Fruit fly (Drosophila melanogaster) whole organism, adult: ENCODE measurements around the gene Rfk.

Experiments
- CG11617 ChIP-seq: fragments of 200-800 bp; sonication (Bioruptor generic); optimal IDR thresholded peaks from 2 replicates; lab custom pipeline; 2017; ENCODE audit warnings: mild to moderate bottlenecking, missing biosample characterization, missing genetic modification reagents, missing genetic modification characterization
- CG12768 ChIP-seq: fragments of 200-800 bp; sonication (Bioruptor generic); optimal IDR thresholded peaks from 2 replicates; lab custom pipeline; 2017; ENCODE audit warnings: missing biosample characterization, missing genetic modification characterization, mild to moderate bottlenecking, moderate library complexity, missing genetic modification reagents
- CG14711 ChIP-seq: fragments of 200-800 bp; sonication (Bioruptor generic); optimal IDR thresholded peaks from 2 replicates; lab custom pipeline; 2018; ENCODE audit warnings: missing biosample characterization, mild to moderate bottlenecking, missing genetic modification characterization, moderate library complexity
- CG1620 ChIP-seq: fragments of 200-800 bp; sonication (Bioruptor generic); optimal IDR thresholded peaks from 2 replicates; lab custom pipeline; 2016; ENCODE audit warnings: missing biosample characterization, missing genetic modification characterization
- CG33017 ChIP-seq: fragments of 200-800 bp; sonication (Bioruptor generic); optimal IDR thresholded peaks from 2 replicates; lab custom pipeline; 2018; ENCODE audit warnings: missing biosample characterization, mild to moderate bottlenecking, missing genetic modification characterization, moderate library complexity
- CG5204 ChIP-seq: fragments of 200-800 bp; sonication (Bioruptor generic); optimal IDR thresholded peaks from 2 replicates; lab custom pipeline; 2016; ENCODE audit warnings: missing biosample characterization, missing genetic modification characterization
- CG7045 ChIP-seq: fragments of 200-800 bp; sonication (Bioruptor generic); optimal IDR thresholded peaks from 2 replicates; lab custom pipeline; 2017; ENCODE audit warnings: missing biosample characterization, mild to moderate bottlenecking, missing genetic modification characterization
- CG7101 ChIP-seq: fragments of 200-800 bp; sonication (Bioruptor generic); optimal IDR thresholded peaks from 2 replicates; lab custom pipeline; 2018; ENCODE audit warnings: missing biosample characterization, mild to moderate bottlenecking, missing genetic modification characterization, moderate library complexity
- Clk ChIP-seq: fragments of 200-800 bp; sonication (Bioruptor generic); optimal IDR thresholded peaks from 2 replicates; lab custom pipeline; 2017; ENCODE audit warnings: missing biosample characterization, missing genetic modification characterization
- Crg-1 ChIP-seq: fragments of 200-800 bp; sonication (Bioruptor generic); optimal IDR thresholded peaks from 2 replicates; lab custom pipeline; 2016; ENCODE audit warnings: missing biosample characterization, missing genetic modification characterization
- Hr96 ChIP-seq: fragments of 200-800 bp; sonication (Bioruptor generic); optimal IDR thresholded peaks from 2 replicates; lab custom pipeline; 2016; ENCODE audit warnings: missing biosample characterization, missing genetic modification characterization
- Mnt ChIP-seq: fragments of 200-800 bp; sonication (Bioruptor generic); optimal IDR thresholded peaks from 2 replicates; lab custom pipeline; 2016; ENCODE audit warnings: missing biosample characterization, mild to moderate bottlenecking, missing genetic modification characterization
- bab1 ChIP-seq: fragments of 200-800 bp; sonication (Bioruptor generic); optimal IDR thresholded peaks from 3 replicates; lab custom pipeline; 2019; ENCODE audit warnings: missing biosample characterization, mild to moderate bottlenecking, missing genetic modification characterization, moderate library complexity
- cic ChIP-seq: fragments of 200-800 bp; sonication (Bioruptor generic); optimal IDR thresholded peaks from 2 replicates; lab custom pipeline; 2017; ENCODE audit warnings: missing biosample characterization, mild to moderate bottlenecking, missing genetic modification characterization, moderate library complexity
- cnc ChIP-seq, 2 experiments: fragments of >200 bp; optimal IDR thresholded peaks; 2 replicates each; lab custom pipeline; 2017
- kay ChIP-seq: fragments of 200-800 bp; sonication (Bioruptor generic); peaks from one replicate; lab custom pipeline; 2016; ENCODE audit warnings: missing biosample characterization, missing genetic modification characterization, borderline replicate concordance
- ovo ChIP-seq: fragments of 200-800 bp; sonication (Bioruptor generic); optimal IDR thresholded peaks from 2 replicates; lab custom pipeline; 2016; ENCODE audit warnings: missing biosample characterization, missing genetic modification characterization
- pad ChIP-seq: fragments of 200-800 bp; sonication (Bioruptor generic); optimal IDR thresholded peaks from 3 replicates; lab custom pipeline; 2017; ENCODE audit warnings: missing biosample characterization, missing genetic modification characterization, mild to moderate bottlenecking, moderate library complexity, missing genetic modification reagents
- tj ChIP-seq: fragments of 200-800 bp; sonication (Bioruptor generic); optimal IDR thresholded peaks from 3 replicates; lab custom pipeline; 2017; ENCODE audit warnings: missing biosample characterization, mild to moderate bottlenecking, missing genetic modification characterization, moderate library complexity
- toe ChIP-seq: fragments of 200-800 bp; sonication (Bioruptor generic); optimal IDR thresholded peaks from 2 replicates; lab custom pipeline; 2016; ENCODE audit warnings: missing biosample characterization, missing genetic modification characterization

The Rfk gene

DNA sequence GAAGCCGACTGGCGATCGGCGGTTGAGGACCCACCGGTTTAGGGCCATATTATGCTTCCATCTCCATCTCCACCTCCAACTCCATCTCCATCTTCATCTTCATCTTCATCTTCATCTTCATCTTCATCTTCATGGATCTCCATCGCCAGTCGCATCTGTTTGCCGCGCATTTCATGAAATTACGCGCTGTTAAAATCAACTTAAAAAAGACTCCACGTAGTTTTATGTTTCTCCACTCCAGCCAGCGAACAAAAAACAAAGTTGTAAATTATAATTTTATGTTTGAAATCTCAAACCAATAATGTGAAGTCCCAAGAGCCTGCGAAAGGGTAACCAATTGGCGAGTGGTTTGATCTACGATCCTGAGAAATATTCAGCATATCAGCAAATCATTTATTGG, 37.1 kb upstream of the Rfk start:
- no peak for TF ChIP-seq cnc (optimal IDR thresholded peaks at IDR 0.05; lab: Kevin White, UChicago)
- TF ChIP-seq Mnt (GFP tag; lab: Kevin White, UChicago), result no peak
- TF ChIP-seq tj (GFP tag; lab: Kevin White, UChicago), result no peak
- TF ChIP-seq CG33017, result no peak
- no peak for TF ChIP-seq CG7101 (tag; lab: Kevin White, UChicago)
- no peak for TF ChIP-seq toe (GFP tag; lab: Kevin White, UChicago)
- TF ChIP-seq ovo (GFP tag; lab: Kevin White, UChicago), result no peak
- no peak for TF ChIP-seq Hr96
- TF ChIP-seq CG11617, result no peak
- TF ChIP-seq CG14711 (tag; lab: Kevin White, UChicago), result no peak
- no peak for TF ChIP-seq Clk (GFP tag; lab: Kevin White, UChicago)
- no peak for TF ChIP-seq CG7045 (GFP tag; lab: Kevin White, UChicago)
- TF ChIP-seq CG1620 (GFP tag; lab: Kevin White, UChicago), result no peak
- TF ChIP-seq pad (GFP tag; lab: Kevin White, UChicago), result no peak
- TF ChIP-seq CG12768 (GFP tag; lab: Kevin White, UChicago), result no peak
- no peak for TF ChIP-seq bab1 (GFP tag; lab: Kevin White, UChicago)
- TF ChIP-seq Crg-1 (GFP tag; lab: Kevin White, UChicago), result no peak
- no peak for TF ChIP-seq CG5204
- no peak for TF ChIP-seq kay (GFP tag; lab: Kevin White, UChicago)
- no peak for TF ChIP-seq cic (GFP tag; lab: Kevin White, UChicago)

- peak; percentile 83 for TF ChIP-seq CG12768 (GFP tag; lab: Kevin White, UChicago)
- peak; percentile 50 for TF ChIP-seq bab1 (GFP tag; lab: Kevin White, UChicago)
- peak; percentile 97 for TF ChIP-seq kay (GFP tag; lab: Kevin White, UChicago)
- peak; percentile 24 for TF ChIP-seq CG11617
- no peak for TF ChIP-seq CG5204
- no peak for TF ChIP-seq CG1620 (GFP tag; lab: Kevin White, UChicago)
- TF ChIP-seq ovo (GFP tag; lab: Kevin White, UChicago), result no peak
- peak; percentile 80 for TF ChIP-seq tj (GFP tag; lab: Kevin White, UChicago)
- peak; percentile 18 for TF ChIP-seq CG14711 (tag; lab: Kevin White, UChicago)
- peak; percentile 4 for TF ChIP-seq CG7045 (GFP tag; lab: Kevin White, UChicago)
- TF ChIP-seq pad (GFP tag; lab: Kevin White, UChicago), result peak; percentile 28
- TF ChIP-seq CG7101 (tag; lab: Kevin White, UChicago), result peak; percentile 5
- peak; percentile 44 for TF ChIP-seq Hr96
- peak; percentile 40 for TF ChIP-seq CG33017
- TF ChIP-seq cnc (optimal IDR thresholded peaks at IDR 0.05; lab: Kevin White, UChicago), result no peak
- TF ChIP-seq Mnt (GFP tag; lab: Kevin White, UChicago), result peak; percentile 96
- TF ChIP-seq Clk (GFP tag; lab: Kevin White, UChicago), result peak; percentile 52
- peak; percentile 41 for TF ChIP-seq toe (GFP tag; lab: Kevin White, UChicago)
- TF ChIP-seq cic (GFP tag; lab: Kevin White, UChicago), result peak; percentile 92
- no peak for TF ChIP-seq Crg-1 (GFP tag; lab: Kevin White, UChicago)
Observed at dm6 chr3R:7947349-7947748, 34.3 kb upstream of the Rfk start.

DNA sequence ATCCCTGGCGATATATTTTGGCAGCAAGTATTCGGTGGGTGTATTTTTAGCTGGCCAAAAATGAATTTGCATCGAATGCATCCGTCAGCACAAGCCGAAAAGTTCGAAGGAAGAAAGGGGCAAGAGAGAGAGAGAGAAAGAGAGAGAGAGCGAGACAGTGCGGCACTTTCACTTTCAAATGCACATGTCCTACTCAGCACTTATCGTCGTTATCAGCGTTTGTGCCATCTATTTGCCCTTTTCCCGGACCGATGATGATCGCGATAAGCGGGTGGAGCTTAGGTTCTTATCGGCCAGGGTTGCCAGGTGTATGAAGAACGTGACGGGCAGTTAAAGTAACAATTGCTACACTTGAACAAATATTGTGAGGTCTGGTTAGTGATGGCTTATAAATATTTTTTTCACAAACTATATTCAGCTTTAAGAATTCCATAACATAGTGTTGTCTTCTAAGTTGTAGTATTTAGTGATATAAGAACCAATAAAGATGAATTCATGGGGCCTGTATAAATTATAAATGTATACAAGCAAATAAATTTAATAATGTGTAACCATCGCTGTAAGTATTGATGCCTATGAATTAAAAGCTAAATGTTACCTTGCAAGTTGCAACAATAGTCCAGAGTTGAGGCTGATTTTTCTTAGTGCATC, 31.7 kb upstream of the Rfk start:
- TF ChIP-seq CG14711 (tag; lab: Kevin White, UChicago) (peak; percentile 85), CG7101 (tag; lab: Kevin White, UChicago) (peak; percentile 64), Clk (GFP tag; lab: Kevin White, UChicago) (no peak), kay (GFP tag; lab: Kevin White, UChicago) (no peak), toe (GFP tag; lab: Kevin White, UChicago) (no peak), ovo (GFP tag; lab: Kevin White, UChicago) (no peak), pad (GFP tag; lab: Kevin White, UChicago) (peak; percentile 16), CG7045 (GFP tag; lab: Kevin White, UChicago) (peak; percentile 5), CG12768 (GFP tag; lab: Kevin White, UChicago) (peak; percentile 65), Crg-1 (GFP tag; lab: Kevin White, UChicago) (no peak), CG1620 (GFP tag; lab: Kevin White, UChicago) (no peak), Hr96 (peak; percentile 26), bab1 (GFP tag; lab: Kevin White, UChicago) (no peak), cnc (optimal IDR thresholded peaks at IDR 0.05; lab: Kevin White, UChicago) (peak in 1 of 2 experiments; percentile 14), CG11617 (peak; percentile 80), Mnt (GFP tag; lab: Kevin White, UChicago) (peak; percentile 46), cic (GFP tag; lab: Kevin White, UChicago) (peak; percentile 15), tj (GFP tag; lab: Kevin White, UChicago) (peak; percentile 51), CG5204 (peak; percentile 68), CG33017 (peak; percentile 68)

dm6 chr3R:7936786-7937363, 23.8 kb upstream of the Rfk start:
- TF ChIP-seq CG33017 (no peak), cic (GFP tag; lab: Kevin White, UChicago) (no peak), ovo (GFP tag; lab: Kevin White, UChicago) (no peak), cnc (optimal IDR thresholded peaks at IDR 0.05; lab: Kevin White, UChicago) (no peak), Hr96 (no peak), bab1 (GFP tag; lab: Kevin White, UChicago) (no peak), Clk (GFP tag; lab: Kevin White, UChicago) (no peak), pad (GFP tag; lab: Kevin White, UChicago) (no peak), CG11617 (no peak), CG7101 (tag; lab: Kevin White, UChicago) (no peak), Mnt (GFP tag; lab: Kevin White, UChicago) (no peak), CG14711 (tag; lab: Kevin White, UChicago) (no peak), toe (GFP tag; lab: Kevin White, UChicago) (no peak), tj (GFP tag; lab: Kevin White, UChicago) (no peak), CG5204 (no peak), Crg-1 (GFP tag; lab: Kevin White, UChicago) (no peak), CG12768 (GFP tag; lab: Kevin White, UChicago) (no peak), CG7045 (GFP tag; lab: Kevin White, UChicago) (no peak)
